Fruit fly (Drosophila melanogaster) whole organism, prepupa: Measurements from ENCODE around the gene ArfGAP3.

Source experiments
- CG10669 ChIP-seq: fragments of 200-800 bp; sonication (Bioruptor generic); optimal IDR thresholded peaks from 3 replicates; lab custom pipeline; 2018; ENCODE audit warnings: missing biosample characterization, mild to moderate bottlenecking, missing genetic modification characterization, moderate library complexity
- CG11294 ChIP-seq: fragments of 200-800 bp; sonication (Bioruptor generic); IDR thresholded peaks from 2 replicates; pipeline ENCODE4 v1.3.6; 2022; ENCODE audit warnings: missing biosample characterization, missing genetic modification characterization
- CG11762 ChIP-seq: fragments of 200-800 bp; sonication (Bioruptor generic); optimal IDR thresholded peaks from 3 replicates; lab custom pipeline; 2016; ENCODE audit warnings: missing biosample characterization, missing genetic modification characterization; ENCODE audit not compliant: insufficient read depth
- CG11902 ChIP-seq: fragments of 200-800 bp; sonication (Bioruptor generic); optimal IDR thresholded peaks from 3 replicates; lab custom pipeline; 2016; ENCODE audit warnings: missing biosample characterization, missing genetic modification characterization
- CG15336 ChIP-seq: fragments of 200-800 bp; sonication (Bioruptor generic); IDR thresholded peaks from 2 replicates; pipeline ENCODE4 v1.3.6; 2022; ENCODE audit warnings: missing biosample characterization, missing genetic modification characterization
- CG1621 ChIP-seq: fragments of 200-800 bp; sonication (Bioruptor generic); optimal IDR thresholded peaks from 3 replicates; lab custom pipeline; 2018; ENCODE audit warnings: missing biosample characterization, mild to moderate bottlenecking, missing genetic modification characterization
- CG16779 ChIP-seq: fragments of 200-800 bp; sonication (Bioruptor generic); optimal IDR thresholded peaks from 3 replicates; lab custom pipeline; 2017; ENCODE audit warnings: missing biosample characterization, mild to moderate bottlenecking, missing genetic modification characterization
- CG3032 ChIP-seq: fragments of 200-800 bp; optimal IDR thresholded peaks from 2 replicates; lab custom pipeline; 2019; ENCODE audit warnings: missing biosample characterization, mild to moderate bottlenecking, missing genetic modification characterization, moderate library complexity
- CG4318 ChIP-seq: fragments of 200-800 bp; sonication (Bioruptor generic); optimal IDR thresholded peaks from 3 replicates; lab custom pipeline; 2017; ENCODE audit warnings: missing biosample characterization, mild to moderate bottlenecking, missing genetic modification characterization
- CG6808 ChIP-seq: fragments of 200-800 bp; sonication (Bioruptor generic); optimal IDR thresholded peaks from 3 replicates; lab custom pipeline; 2017; ENCODE audit warnings: missing biosample characterization, missing genetic modification characterization, mild to moderate bottlenecking, moderate library complexity, missing genetic modification reagents
- CG6854 ChIP-seq: fragments of 200-800 bp; sonication (Bioruptor generic); optimal IDR thresholded peaks from 2 replicates; lab custom pipeline; 2017; ENCODE audit warnings: missing biosample characterization, mild to moderate bottlenecking, missing genetic modification characterization
- CG7368 ChIP-seq: fragments of 200-800 bp; sonication (Bioruptor generic); optimal IDR thresholded peaks from 3 replicates; lab custom pipeline; 2016; ENCODE audit warnings: missing biosample characterization, missing genetic modification characterization
- CG8319 ChIP-seq: fragments of 200-800 bp; sonication (Bioruptor generic); optimal IDR thresholded peaks from 3 replicates; lab custom pipeline; 2016; ENCODE audit warnings: missing biosample characterization, missing genetic modification characterization
- CG9139 ChIP-seq: fragments of 200-800 bp; sonication (Bioruptor generic); optimal IDR thresholded peaks from 3 replicates; lab custom pipeline; 2017; ENCODE audit warnings: missing biosample characterization, mild to moderate bottlenecking, missing genetic modification characterization
- Eip75B ChIP-seq: fragments of 200-800 bp; sonication (Bioruptor generic); optimal IDR thresholded peaks from 3 replicates; lab custom pipeline; 2016; ENCODE audit warnings: missing biosample characterization, missing genetic modification characterization
- Eip78C ChIP-seq: fragments of 200-800 bp; sonication (Bioruptor generic); peaks from one replicate; lab custom pipeline; 2016; ENCODE audit warnings: missing biosample characterization, missing genetic modification characterization
- Eip93F ChIP-seq: fragments of 200-800 bp; sonication (Bioruptor generic); optimal IDR thresholded peaks from 2 replicates; lab custom pipeline; 2016; ENCODE audit warnings: missing biosample characterization, mild to moderate bottlenecking, missing genetic modification characterization
- Ets96B ChIP-seq: fragments of 200-800 bp; optimal IDR thresholded peaks from 2 replicates; lab custom pipeline; 2019; ENCODE audit warnings: missing biosample characterization, mild to moderate bottlenecking, missing genetic modification characterization, moderate library complexity
- Gug ChIP-seq: fragments of 200-800 bp; sonication (Bioruptor generic); IDR thresholded peaks from 2 replicates; pipeline ENCODE4 v1.3.6; 2022; ENCODE audit warnings: missing biosample characterization, missing genetic modification characterization
- Hr38 ChIP-seq: sonication (Bioruptor generic); optimal IDR thresholded peaks from 2 replicates; lab custom pipeline; 2016; ENCODE audit warnings: missing biosample characterization, missing genetic modification characterization
- Hr39 ChIP-seq: fragments of 200-800 bp; sonication (Bioruptor generic); optimal IDR thresholded peaks from 2 replicates; lab custom pipeline; 2016; ENCODE audit warnings: missing biosample characterization, missing genetic modification characterization
- Hr4 ChIP-seq: fragments of 200-800 bp; sonication (Bioruptor generic); optimal IDR thresholded peaks from 3 replicates; lab custom pipeline; 2016; ENCODE audit warnings: missing biosample characterization, missing genetic modification characterization
- Lpt ChIP-seq: fragments of 200-800 bp; sonication (Bioruptor generic); optimal IDR thresholded peaks from 3 replicates; lab custom pipeline; 2016; ENCODE audit warnings: missing biosample characterization, missing genetic modification characterization
- OdsH ChIP-seq: fragments of 200-800 bp; sonication (Bioruptor generic); optimal IDR thresholded peaks from 3 replicates; lab custom pipeline; 2016; ENCODE audit warnings: missing biosample characterization, missing genetic modification characterization
- Sox102F ChIP-seq: fragments of 200-800 bp; sonication (Bioruptor generic); optimal IDR thresholded peaks from 2 replicates; lab custom pipeline; 2016; ENCODE audit warnings: missing biosample characterization, mild to moderate bottlenecking, missing genetic modification characterization
- Sox14 ChIP-seq: fragments of 200-800 bp; sonication (Bioruptor generic); optimal IDR thresholded peaks from 3 replicates; lab custom pipeline; 2016; ENCODE audit warnings: missing biosample characterization, missing genetic modification characterization
- Sox15 ChIP-seq: fragments of 200-800 bp; sonication (Bioruptor generic); optimal IDR thresholded peaks from 3 replicates; lab custom pipeline; 2016; ENCODE audit warnings: missing biosample characterization, missing genetic modification characterization
- acj6 ChIP-seq: fragments of 200-800 bp; sonication (Bioruptor generic); optimal IDR thresholded peaks from 3 replicates; lab custom pipeline; 2016; ENCODE audit warnings: missing biosample characterization, missing genetic modification characterization
- dsx ChIP-seq: fragments of 200-800 bp; optimal IDR thresholded peaks from 3 replicates; lab custom pipeline; 2019; ENCODE audit warnings: missing biosample characterization, mild to moderate bottlenecking, missing genetic modification characterization, moderate library complexity; ENCODE audit not compliant: poor library complexity, severe bottlenecking
- esn ChIP-seq: fragments of 200-800 bp; sonication (Bioruptor generic); optimal IDR thresholded peaks from 2 replicates; lab custom pipeline; 2016; ENCODE audit warnings: missing biosample characterization, mild to moderate bottlenecking, missing genetic modification characterization, moderate library complexity
- fkh ChIP-seq: fragments of 200-800 bp; sonication (Bioruptor generic); optimal IDR thresholded peaks from 3 replicates; lab custom pipeline; 2017; ENCODE audit warnings: missing biosample characterization, mild to moderate bottlenecking, missing genetic modification characterization, moderate library complexity
- pdm3 ChIP-seq: fragments of 200-800 bp; sonication (Bioruptor generic); optimal IDR thresholded peaks from 3 replicates; lab custom pipeline; 2016; ENCODE audit warnings: missing biosample characterization, missing genetic modification characterization
- svp ChIP-seq: fragments of 200-800 bp; sonication (Bioruptor generic); peaks from one replicate; lab custom pipeline; 2016; ENCODE audit warnings: missing biosample characterization, missing genetic modification characterization
- topi ChIP-seq: fragments of 200-800 bp; sonication (Bioruptor generic); optimal IDR thresholded peaks from 3 replicates; lab custom pipeline; 2016; ENCODE audit warnings: missing biosample characterization, missing genetic modification characterization

Gene ArfGAP3

dm6 chr3L:22741389-22742120, 24.2 kb upstream of the ArfGAP3 start, which contains the start of gene CG7369 (continued):
- TF ChIP-seq CG10669 (peak; percentile 83), CG11902 (peak; percentile 84), Hr4 (peak; percentile 85), OdsH (peak; percentile 90), acj6 (GFP tag; lab: Kevin White, UChicago) (peak; percentile 86), CG15336 (GFP tag; lab: Robert Waterston, UW) (peak; percentile 63), Ets96B (tag; lab: Kevin White, UChicago) (peak; percentile 76), Gug (GFP tag; lab: Robert Waterston, UW) (peak; percentile 75), svp (peak; percentile 94), CG7368 (GFP tag; lab: Kevin White, UChicago) (peak; percentile 72)

dm6 chr3L:22737732-22738611, 20.6 kb upstream of the ArfGAP3 start, which contains the start of gene CG11241:
CG11241 (minus strand) TSS chr3L:22738420.
- no peak for TF ChIP-seq Sox102F (GFP tag; lab: Kevin White, UChicago)
- TF ChIP-seq esn (GFP tag; lab: Kevin White, UChicago), result no peak
- TF ChIP-seq CG1621 (tag; lab: Kevin White, UChicago), result peak; percentile 12
- peak; percentile 4 for TF ChIP-seq Sox14 (GFP tag; lab: Kevin White, UChicago)
- peak; percentile 22 for TF ChIP-seq CG6854 (GFP tag; lab: Kevin White, UChicago)
- TF ChIP-seq acj6 (GFP tag; lab: Kevin White, UChicago), result no peak
- TF ChIP-seq Ets96B (tag; lab: Kevin White, UChicago), result no peak
- peak; percentile 24 for TF ChIP-seq Hr39
- no peak for TF ChIP-seq dsx (GFP tag; lab: Kevin White, UChicago)
- no peak for TF ChIP-seq CG6808 (GFP tag; lab: Kevin White, UChicago)
- no peak for TF ChIP-seq CG7368 (GFP tag; lab: Kevin White, UChicago)
- peak; percentile 62 for TF ChIP-seq fkh (GFP tag; lab: Kevin White, UChicago)
- TF ChIP-seq OdsH, result no peak
- TF ChIP-seq CG8319, result no peak
- TF ChIP-seq CG11294 (GFP tag; lab: Robert Waterston, UW), result no peak
- TF ChIP-seq CG9139 (GFP tag; lab: Kevin White, UChicago), result no peak
- no peak for TF ChIP-seq Sox15 (GFP tag; lab: Kevin White, UChicago)

dm6 chr3L:22733607-22734006, 16.2 kb upstream of the ArfGAP3 start:
- TF ChIP-seq OdsH (no peak), CG11762 (GFP tag; lab: Kevin White, UChicago) (no peak), Eip78C (GFP tag; lab: Kevin White, UChicago) (no peak), pdm3 (GFP tag; lab: Kevin White, UChicago) (no peak), Eip75B (GFP tag; lab: Kevin White, UChicago) (no peak), Eip93F (no peak), Hr38 (GFP tag; lab: Kevin White, UChicago) (no peak), topi (no peak), Lpt (GFP tag; lab: Kevin White, UChicago) (no peak), CG16779 (tag; lab: Kevin White, UChicago) (no peak), CG10669 (no peak), svp (no peak), CG4318 (GFP tag; lab: Kevin White, UChicago) (no peak), CG3032 (tag; lab: Kevin White, UChicago) (no peak), Sox15 (GFP tag; lab: Kevin White, UChicago) (no peak)
- TF ChIP-seq, all 60 proteins: peak for 0
